Fruit fly (Drosophila melanogaster) Kc167 (cell line): ENCODE data around the gene CG13928.

Experiments
- Myc ChIP-seq: fragments of >200 bp; optimal IDR thresholded peaks from 2 replicates; lab custom pipeline; 2017; ENCODE audit warnings: missing external identifiers
- h ChIP-seq: fragments of >200 bp; optimal IDR thresholded peaks from 3 replicates; lab custom pipeline; 2018; ENCODE audit warnings: missing external identifiers
- psq ChIP-seq: fragments of >200 bp; optimal IDR thresholded peaks from 2 replicates; lab custom pipeline; 2017; ENCODE audit warnings: missing external identifiers
- ttk ChIP-seq: sonication (Bioruptor generic); optimal IDR thresholded peaks from 2 replicates; lab custom pipeline; 2017; ENCODE audit warnings: missing external identifiers

DNA sequence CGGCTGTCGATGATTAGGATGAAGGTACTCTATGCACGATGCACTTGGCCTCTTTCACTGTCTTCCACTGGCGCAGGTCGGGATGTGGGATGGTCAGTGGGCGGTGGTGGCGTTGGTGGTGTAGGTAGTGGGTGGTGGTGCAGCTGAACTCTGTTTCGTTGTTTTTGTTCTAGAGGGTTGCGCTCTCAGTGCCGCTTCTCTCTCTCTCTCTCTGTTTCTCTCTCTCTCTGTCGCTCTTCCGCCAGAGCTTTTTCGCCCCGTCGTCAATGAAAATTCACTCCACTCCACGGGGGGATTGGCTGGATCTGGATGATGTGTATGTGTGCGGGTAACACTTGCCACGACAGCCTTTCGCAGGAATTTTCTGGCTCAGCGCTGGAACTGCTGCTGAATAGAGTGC is 8.7 kb upstream of the CG13928 start:
- no peak for TF ChIP-seq Myc (lab: Kevin White, UChicago)
- TF ChIP-seq ttk (lab: Kevin White, UChicago): no peak
- TF ChIP-seq h (lab: Kevin White, UChicago): no peak
- no peak for TF ChIP-seq psq (lab: Kevin White, UChicago)
